Worm (Caenorhabditis elegans): ENCODE measurements around the gene F32D1.8.

The F32D1.8 gene

DNA sequence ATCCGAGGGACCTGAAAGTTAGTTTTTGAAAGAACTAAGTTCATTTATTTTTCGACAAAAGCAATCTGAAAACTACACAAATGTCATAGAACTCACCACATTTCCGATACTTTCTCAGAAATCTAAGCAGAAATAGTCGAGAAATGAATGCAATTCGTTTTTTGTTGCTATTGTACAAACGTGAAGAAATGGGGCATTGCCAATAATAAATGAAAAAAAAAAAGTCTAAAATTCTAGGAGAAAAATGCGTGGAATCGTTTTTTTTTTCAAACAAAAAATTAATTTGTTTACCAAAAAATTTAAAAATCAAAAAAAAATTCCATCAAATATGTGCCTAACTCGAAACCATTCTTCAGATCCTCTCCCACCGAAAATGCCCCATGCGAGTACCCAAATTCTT is 34.2 kb upstream of the F32D1.8 start, which contains the start of gene Y47D7A.17:
Gene Y47D7A.17, minus strand, starts transcription at position 101 of the 400 bp plus-strand sequence.
- TF ChIP-seq snu-23 (GFP tag; optimal IDR thresholded peaks at IDR 0.05), result no peak
- no peak for TF ChIP-seq nhr-77 (tag; optimal IDR thresholded peaks at IDR 0.05)
- TF ChIP-seq ceh-88 (GFP tag; IDR thresholded peaks at IDR 0.05), result no peak
- TF ChIP-seq nhr-237 (tag; optimal IDR thresholded peaks at IDR 0.05), result no peak
- TF ChIP-seq ztf-11 (tag; optimal IDR thresholded peaks at IDR 0.05), result no peak
- TF ChIP-seq snpc-4 (tag; optimal IDR thresholded peaks at IDR 0.05), result no peak
- no peak for TF ChIP-seq F16B12.6 (tag; optimal IDR thresholded peaks at IDR 0.05)
- no peak for TF ChIP-seq vab-15 (tag; optimal IDR thresholded peaks at IDR 0.05)
- no peak for TF ChIP-seq nhr-85 (tag)
- no peak for TF ChIP-seq lin-14 (GFP tag; optimal IDR thresholded peaks at IDR 0.05)
- no peak for TF ChIP-seq xbp-1 (tag; optimal IDR thresholded peaks at IDR 0.05)
- TF ChIP-seq zag-1 (tag; optimal IDR thresholded peaks at IDR 0.05), result no peak
- no peak for TF ChIP-seq swsn-7 (tag; optimal IDR thresholded peaks at IDR 0.05)
- TF ChIP-seq pqm-1 (tag; optimal IDR thresholded peaks at IDR 0.05), result no peak
- TF ChIP-seq aha-1 (tag; optimal IDR thresholded peaks at IDR 0.05), result no peak

DNA sequence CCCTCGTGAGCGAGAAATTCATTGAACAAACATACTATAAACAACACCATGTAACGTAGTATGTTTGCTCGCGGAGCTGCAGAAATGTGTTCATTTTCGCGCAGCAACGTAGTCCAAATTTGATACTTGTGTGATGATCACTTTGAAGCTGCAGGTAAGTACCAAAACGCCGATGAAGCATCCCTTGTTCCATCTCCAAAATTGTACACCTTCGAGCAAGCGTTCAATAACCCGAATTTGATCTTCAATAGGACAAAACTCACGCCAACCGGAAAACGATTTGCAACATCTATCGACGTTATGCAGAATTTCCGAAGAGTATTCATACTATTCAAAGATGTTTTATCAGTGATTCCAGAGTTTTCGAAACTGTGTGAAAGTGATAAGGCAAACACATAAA is 33.1 kb upstream of the F32D1.8 start, which contains the start of gene Y47D7A.3:
Gene Y47D7A.3, plus strand, starts transcription at position 301 of the 400 bp plus-strand sequence.
- TF ChIP-seq fkh-4 (tag; optimal IDR thresholded peaks at IDR 0.05; ENCODE audit: borderline replicate concordance), result no peak
- no peak for TF ChIP-seq pax-3 (tag; optimal IDR thresholded peaks at IDR 0.05)
- no peak for TF ChIP-seq pag-3 (tag; optimal IDR thresholded peaks at IDR 0.05; ENCODE audit: borderline replicate concordance, insufficient read depth)
- TF ChIP-seq elt-3 (tag; optimal IDR thresholded peaks at IDR 0.05), result no peak
- no peak for TF ChIP-seq ztf-4 (tag; optimal IDR thresholded peaks at IDR 0.05)
- no peak for TF ChIP-seq snpc-4 (tag; optimal IDR thresholded peaks at IDR 0.05)
- TF ChIP-seq jun-1 (tag; optimal IDR thresholded peaks at IDR 0.05), result no peak
- TF ChIP-seq nhr-47 (tag; optimal IDR thresholded peaks at IDR 0.05), result no peak
- TF ChIP-seq nhr-11 (tag; optimal IDR thresholded peaks at IDR 0.05), result no peak
- TF ChIP-seq hlh-4 (tag; optimal IDR thresholded peaks at IDR 0.05), result no peak
- TF ChIP-seq elt-2 (tag; optimal IDR thresholded peaks at IDR 0.05), result no peak
- no peak for TF ChIP-seq ceh-82 (tag; optimal IDR thresholded peaks at IDR 0.05)
- TF ChIP-seq nhr-76 (tag; optimal IDR thresholded peaks at IDR 0.05), result no peak
- no peak for TF ChIP-seq mep-1 (tag; optimal IDR thresholded peaks at IDR 0.05)
- no peak for TF ChIP-seq nhr-20 (tag; optimal IDR thresholded peaks at IDR 0.05)
- no peak for TF ChIP-seq lir-3 (tag; optimal IDR thresholded peaks at IDR 0.05; ENCODE audit: poor library complexity)
- no peak for TF ChIP-seq fkh-10 (GFP tag; optimal IDR thresholded peaks at IDR 0.05)
- TF ChIP-seq mdl-1 (tag; optimal IDR thresholded peaks at IDR 0.05), result no peak
- no peak for TF ChIP-seq egl-27 (tag; optimal IDR thresholded peaks at IDR 0.05)
- TF ChIP-seq nhr-28 (tag; optimal IDR thresholded peaks at IDR 0.05), result no peak

DNA sequence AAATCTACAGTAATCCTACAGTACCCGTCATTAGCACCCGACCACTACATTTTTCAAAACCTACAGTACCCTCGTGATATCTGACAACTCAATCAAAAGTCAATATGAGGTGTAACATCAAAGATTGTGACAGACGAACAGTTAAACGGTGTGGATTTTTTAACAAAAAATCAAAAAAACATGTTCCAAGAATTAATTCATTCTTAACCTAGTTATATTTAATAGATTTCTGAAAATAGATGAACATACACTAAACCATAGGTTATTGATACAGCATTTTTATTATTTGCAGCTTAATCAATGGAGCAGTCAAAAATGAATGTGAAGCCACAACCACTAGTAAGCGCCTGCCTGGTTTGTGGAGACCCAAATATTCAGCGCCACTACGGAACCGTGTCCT is 30.0 kb upstream of the F32D1.8 start, which contains the start of gene nhr-118:
Gene nhr-118, plus strand, starts transcription at position 301 of the 400 bp plus-strand sequence.
- TF ChIP-seq pag-3 (tag; optimal IDR thresholded peaks at IDR 0.05; ENCODE audit: borderline replicate concordance, insufficient read depth) (no peak), C04F5.9 (tag; optimal IDR thresholded peaks at IDR 0.05) (no peak), fkh-10 (GFP tag; optimal IDR thresholded peaks at IDR 0.05) (no peak), pax-3 (tag; optimal IDR thresholded peaks at IDR 0.05) (no peak)

DNA sequence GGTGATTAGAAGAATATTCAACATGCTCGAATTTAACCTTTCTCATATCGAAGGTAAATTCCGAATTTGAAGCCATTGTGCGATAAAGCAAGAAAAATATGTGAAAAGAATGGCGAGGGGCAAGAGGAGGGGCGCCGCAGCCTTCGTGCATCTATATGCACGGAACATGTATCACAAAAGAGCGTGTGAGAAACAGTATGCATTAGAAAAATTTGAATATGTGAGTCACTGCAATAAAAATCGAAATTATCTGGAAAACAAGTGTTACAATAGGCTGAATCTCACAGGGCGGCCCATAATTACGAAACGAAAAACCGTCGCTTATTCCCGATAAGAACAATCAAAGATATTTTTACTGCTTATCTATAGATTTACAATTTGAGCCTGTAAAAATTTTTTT is 24.3 kb upstream of the F32D1.8 start, which contains the start of gene F13A2.5:
Gene F13A2.5, minus strand, starts transcription at position 101 of the 400 bp plus-strand sequence.
- no peak for TF ChIP-seq C34B4.2 (tag; optimal IDR thresholded peaks at IDR 0.05)
- no peak for TF ChIP-seq C16A3.4 (tag; optimal IDR thresholded peaks at IDR 0.05)
- TF ChIP-seq ces-1 (GFP tag; optimal IDR thresholded peaks at IDR 0.05), result no peak
- TF ChIP-seq fkh-4 (tag; optimal IDR thresholded peaks at IDR 0.05; ENCODE audit: borderline replicate concordance), result no peak
- no peak for TF ChIP-seq nhr-47 (tag; optimal IDR thresholded peaks at IDR 0.05)
- no peak for TF ChIP-seq lin-39 (tag; optimal IDR thresholded peaks at IDR 0.05)
- TF ChIP-seq nhr-76 (tag; optimal IDR thresholded peaks at IDR 0.05), result no peak
- TF ChIP-seq elt-2 (tag; optimal IDR thresholded peaks at IDR 0.05), result no peak
- no peak for TF ChIP-seq sox-4 (tag; optimal IDR thresholded peaks at IDR 0.05)
- TF ChIP-seq zip-4 (GFP tag; optimal IDR thresholded peaks at IDR 0.05), result no peak
- TF ChIP-seq fkh-8 (tag; optimal IDR thresholded peaks at IDR 0.05), result no peak
- TF ChIP-seq ztf-4 (tag; optimal IDR thresholded peaks at IDR 0.05), result no peak
- no peak for TF ChIP-seq alr-1 (tag; optimal IDR thresholded peaks at IDR 0.05; ENCODE audit: borderline replicate concordance)
- no peak for TF ChIP-seq ceh-8 (GFP tag; optimal IDR thresholded peaks at IDR 0.05)
